Fruit fly (Drosophila melanogaster) whole organism: ENCODE data around the gene mRpL19.

Experiments used
- CG8478 ChIP-seq: fragments of >200 bp; optimal IDR thresholded peaks from 2 replicates; lab custom pipeline; 2018; ENCODE audit warnings: inconsistent platforms
- Dll ChIP-seq: fragments of >200 bp; optimal IDR thresholded peaks from 2 replicates; lab custom pipeline; 2017
- EcR ChIP-seq, 2 experiments: fragments of >200 bp; optimal IDR thresholded peaks; 2 replicates each; lab custom pipeline; 2017; ENCODE audit warnings: missing biosample characterization in 2 of 2, missing genetic modification characterization in 2 of 2, missing genetic modification reagents in 2 of 2
- pan ChIP-seq: fragments of >200 bp; optimal IDR thresholded peaks from 2 replicates; lab custom pipeline; 2017
- psq ChIP-seq: fragments of >200 bp; optimal IDR thresholded peaks from 2 replicates; lab custom pipeline; 2017
- usp ChIP-seq: fragments of >200 bp; optimal IDR thresholded peaks from 2 replicates; lab custom pipeline; 2017; ENCODE audit warnings: missing biosample characterization, missing genetic modification characterization, mixed read lengths

Gene mRpL19

dm6 chr3R:8676560-8677000 is 2.7 kb downstream of the mRpL19 start, which contains the start of the genes Unc50, CG11755 and CG8043:
Gene Unc50, minus strand, starts transcription at chr3R:8676613.
Gene CG11755, plus strand, starts transcription at chr3R:8676915.
Gene CG8043, plus strand, starts transcription at chr3R:8676915.
- no peak for TF ChIP-seq Dll
- TF ChIP-seq psq (lab: Kevin White, UChicago): no peak
- TF ChIP-seq usp (GFP tag; lab: Kevin White, UChicago): no peak

dm6 chr3R:8679934-8680333 is 6.0 kb downstream of the mRpL19 start, which contains the start of gene CG33325:
Gene CG33325, minus strand, starts transcription at chr3R:8680034.
- TF ChIP-seq usp (GFP tag; lab: Kevin White, UChicago): no peak
- no peak for TF ChIP-seq psq (lab: Kevin White, UChicago)
- TF ChIP-seq Dll: no peak
- TF ChIP-seq CG8478 (lab: Kevin White, UChicago): no peak
- TF ChIP-seq pan (lab: Kevin White, UChicago): no peak
- TF ChIP-seq EcR (GFP tag; optimal IDR thresholded peaks at IDR 0.05; lab: Kevin White, UChicago): no peak

- TF ChIP-seq Dll (no peak), EcR (GFP tag; optimal IDR thresholded peaks at IDR 0.05; lab: Kevin White, UChicago) (no peak), CG8478 (lab: Kevin White, UChicago) (no peak), psq (lab: Kevin White, UChicago) (no peak), pan (lab: Kevin White, UChicago) (no peak), usp (GFP tag; lab: Kevin White, UChicago) (no peak)
Measured at dm6 chr3R:8680611-8681010, 6.7 kb downstream of the mRpL19 start.

dm6 chr3R:8683280-8683679 is 9.4 kb downstream of the mRpL19 start:
- TF ChIP-seq Dll: no peak
- no peak for TF ChIP-seq EcR (GFP tag; optimal IDR thresholded peaks at IDR 0.05; lab: Kevin White, UChicago)
- no peak for TF ChIP-seq usp (GFP tag; lab: Kevin White, UChicago)
- TF ChIP-seq psq (lab: Kevin White, UChicago): no peak
- no peak for TF ChIP-seq pan (lab: Kevin White, UChicago)
- no peak for TF ChIP-seq CG8478 (lab: Kevin White, UChicago)

dm6 chr3R:8684328-8685177 is 10.6 kb downstream of the mRpL19 start, which contains the start of gene CG44227:
Gene CG44227, minus strand, starts transcription at chr3R:8685176.
- TF ChIP-seq usp (GFP tag; lab: Kevin White, UChicago): no peak

dm6 chr3R:8686446-8686845 is 12.5 kb downstream of the mRpL19 start:
- TF ChIP-seq pan (lab: Kevin White, UChicago) (no peak), Dll (no peak), usp (GFP tag; lab: Kevin White, UChicago) (no peak), psq (lab: Kevin White, UChicago) (no peak), CG8478 (lab: Kevin White, UChicago) (no peak), EcR (GFP tag; optimal IDR thresholded peaks at IDR 0.05; lab: Kevin White, UChicago) (no peak)

dm6 chr3R:8694110-8694826 is 20.4 kb downstream of the mRpL19 start:
- TF ChIP-seq pan (lab: Kevin White, UChicago) (no peak), CG8478 (lab: Kevin White, UChicago) (no peak), EcR (GFP tag; optimal IDR thresholded peaks at IDR 0.05; lab: Kevin White, UChicago) (no peak), psq (lab: Kevin White, UChicago) (no peak), Dll (no peak), usp (GFP tag; lab: Kevin White, UChicago) (no peak)

dm6 chr3R:8697772-8698259 is 23.9 kb downstream of the mRpL19 start, which contains the start of gene hb:
Gene hb, minus strand, starts transcription at chr3R:8697822.
- TF ChIP-seq pan (lab: Kevin White, UChicago) (no peak), usp (GFP tag; lab: Kevin White, UChicago) (no peak), EcR (GFP tag; optimal IDR thresholded peaks at IDR 0.05; lab: Kevin White, UChicago) (no peak), Dll (no peak), psq (lab: Kevin White, UChicago) (no peak), CG8478 (lab: Kevin White, UChicago) (no peak)

- no peak for TF ChIP-seq Dll
- no peak for TF ChIP-seq pan (lab: Kevin White, UChicago)
- TF ChIP-seq psq (lab: Kevin White, UChicago): no peak
- no peak for TF ChIP-seq EcR (GFP tag; optimal IDR thresholded peaks at IDR 0.05; lab: Kevin White, UChicago)
- TF ChIP-seq CG8478 (lab: Kevin White, UChicago): no peak
- no peak for TF ChIP-seq usp (GFP tag; lab: Kevin White, UChicago)
Measured at dm6 chr3R:8699230-8699629, 25.3 kb downstream of the mRpL19 start.

dm6 chr3R:8700660-8701059 is 26.8 kb downstream of the mRpL19 start:
- TF ChIP-seq Dll (no peak), usp (GFP tag; lab: Kevin White, UChicago) (no peak)

dm6 chr3R:8701197-8701596 is 27.3 kb downstream of the mRpL19 start:
- TF ChIP-seq usp (GFP tag; lab: Kevin White, UChicago) (no peak), psq (lab: Kevin White, UChicago) (no peak), EcR (GFP tag; optimal IDR thresholded peaks at IDR 0.05; lab: Kevin White, UChicago) (no peak), pan (lab: Kevin White, UChicago) (no peak), Dll (no peak), CG8478 (lab: Kevin White, UChicago) (no peak)
